Worm (Caenorhabditis elegans): ENCODE measurements around the gene daf-10.
A peak's percentile ranks its signal among the peaks of the same experiment; 100 is the strongest.

daf-10 gene

DNA sequence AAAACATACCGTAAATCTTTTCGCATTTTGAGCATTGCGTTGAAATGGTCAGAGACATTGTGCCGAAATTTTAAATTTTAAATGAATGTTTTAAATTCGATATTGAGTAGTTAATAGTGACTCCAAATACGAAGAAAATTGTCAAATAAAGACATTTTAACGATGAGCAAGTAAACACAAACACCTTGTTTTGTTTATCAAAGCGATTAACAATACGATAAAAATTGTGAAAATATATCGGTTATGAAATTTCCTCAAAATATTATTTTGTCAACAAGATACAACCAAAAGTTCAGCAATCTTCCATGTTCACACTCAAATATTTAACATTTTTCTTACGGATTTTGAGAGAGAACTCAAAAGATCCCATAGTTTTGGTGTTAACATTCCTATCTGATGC is 8.3 kb upstream of the daf-10 start, which contains the start of gene F23B2.10:
F23B2.10 (minus strand) TSS at position 101 of the 400 bp plus-strand sequence.
- TF ChIP-seq egl-5 (tag; optimal IDR thresholded peaks at IDR 0.05) (no peak), nhr-237 (tag; optimal IDR thresholded peaks at IDR 0.05) (no peak), nhr-23 (tag; optimal IDR thresholded peaks at IDR 0.05) (no peak), nhr-12 (tag; optimal IDR thresholded peaks at IDR 0.05) (no peak), ZK546.5 (tag; optimal IDR thresholded peaks at IDR 0.05) (no peak), nfya-1 (tag; optimal IDR thresholded peaks at IDR 0.05; ENCODE audit: insufficient read depth) (no peak), hmg-11 (tag; optimal IDR thresholded peaks at IDR 0.05) (no peak), ztf-11 (tag; optimal IDR thresholded peaks at IDR 0.05) (no peak), lin-39 (tag; optimal IDR thresholded peaks at IDR 0.05) (no peak), ceh-9 (tag; optimal IDR thresholded peaks at IDR 0.05) (no peak), pqm-1 (tag; optimal IDR thresholded peaks at IDR 0.05) (no peak), ceh-28 (tag; optimal IDR thresholded peaks at IDR 0.05) (no peak), R02D3.7 (tag; optimal IDR thresholded peaks at IDR 0.05) (no peak), aly-2 (tag; optimal IDR thresholded peaks at IDR 0.05) (no peak)

DNA sequence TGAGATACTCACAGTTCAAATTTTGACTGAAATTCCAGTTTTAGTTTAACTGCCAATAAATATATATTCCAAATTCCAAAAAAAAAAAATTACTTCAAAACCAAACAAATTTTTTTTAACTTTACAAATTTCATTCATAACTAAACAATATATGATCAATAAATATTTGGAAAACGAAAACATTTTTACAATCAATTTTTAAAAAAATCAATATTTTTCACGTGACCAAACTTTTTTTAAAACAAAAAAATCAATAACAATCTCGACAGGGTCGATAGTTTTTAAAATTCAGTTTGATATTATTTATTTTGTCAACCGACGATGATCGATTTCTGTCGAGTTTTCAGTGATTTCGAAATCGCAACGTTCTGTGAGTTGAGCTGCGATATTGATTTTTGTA is 4.2 kb upstream of the daf-10 start, which contains the start of gene F23B2.7:
F23B2.7 (plus strand) TSS at position 301 of the 400 bp plus-strand sequence.
- TF ChIP-seq egl-5 (tag; optimal IDR thresholded peaks at IDR 0.05) (no peak), ztf-4 (tag; optimal IDR thresholded peaks at IDR 0.05) (no peak), unc-39 (tag; optimal IDR thresholded peaks at IDR 0.05) (no peak), nhr-23 (tag; optimal IDR thresholded peaks at IDR 0.05) (no peak), mdl-1 (tag; optimal IDR thresholded peaks at IDR 0.05) (no peak)

DNA sequence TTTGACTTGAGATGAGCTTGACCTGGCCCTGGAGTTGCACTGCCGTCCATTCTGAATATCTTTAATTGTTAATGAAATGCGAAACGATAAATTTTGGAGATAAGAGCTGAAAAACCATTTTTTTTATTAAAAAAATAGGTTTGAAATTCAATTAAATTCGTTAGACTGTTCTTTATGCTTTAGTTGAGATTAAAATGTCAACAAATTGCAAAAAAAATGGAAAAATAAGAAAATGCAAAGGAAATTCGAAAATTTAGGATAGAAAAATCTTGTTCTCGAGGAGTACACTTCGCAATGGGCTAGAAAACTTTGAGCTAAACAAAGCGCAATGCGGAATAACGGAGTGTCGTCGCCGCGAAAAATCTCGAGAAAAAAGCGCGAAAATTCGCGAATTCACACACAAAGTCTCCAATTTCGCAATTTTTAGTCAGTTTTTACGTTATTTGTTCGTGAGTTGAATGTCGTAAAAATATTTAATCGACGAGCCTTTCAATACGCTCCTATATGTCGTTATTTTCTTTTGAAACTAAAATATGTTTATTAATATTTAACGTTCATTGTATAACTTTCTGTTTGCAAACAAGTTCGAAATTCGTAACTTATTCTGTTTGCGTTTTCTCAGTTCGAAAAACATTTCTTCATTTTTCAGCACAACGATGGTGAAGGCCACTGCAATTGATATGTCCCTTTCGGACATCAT is 958 bp upstream of the daf-10 start, which contains the start of the genes rpb-12 and aly-2:
rpb-12 (minus strand) TSS at position 51 of the 700 bp plus-strand sequence.
aly-2 (plus strand) TSS at position 650 of the 700 bp plus-strand sequence.
- peak; percentile 21 for TF ChIP-seq snpc-4 (tag; optimal IDR thresholded peaks at IDR 0.05)
- TF ChIP-seq unc-39 (tag; optimal IDR thresholded peaks at IDR 0.05) = no peak
- peak; percentile 19 for TF ChIP-seq egl-5 (tag; optimal IDR thresholded peaks at IDR 0.05)
- no peak for TF ChIP-seq nfya-1 (tag; optimal IDR thresholded peaks at IDR 0.05; ENCODE audit: insufficient read depth)
- TF ChIP-seq lin-39 (tag; optimal IDR thresholded peaks at IDR 0.05) = peak; percentile 62
- TF ChIP-seq elt-3 (tag; optimal IDR thresholded peaks at IDR 0.05) = no peak
- no peak for TF ChIP-seq nhr-12 (tag; optimal IDR thresholded peaks at IDR 0.05)
- no peak for TF ChIP-seq ceh-9 (tag; optimal IDR thresholded peaks at IDR 0.05)
- TF ChIP-seq lin-15B (tag; optimal IDR thresholded peaks at IDR 0.05) = peak; percentile 89
- no peak for TF ChIP-seq ztf-4 (tag; optimal IDR thresholded peaks at IDR 0.05)
- TF ChIP-seq nhr-11 (tag; optimal IDR thresholded peaks at IDR 0.05) = no peak
- no peak for TF ChIP-seq nhr-237 (tag; optimal IDR thresholded peaks at IDR 0.05)
- TF ChIP-seq nhr-76 (tag; optimal IDR thresholded peaks at IDR 0.05) = no peak
- TF ChIP-seq nhr-23 (tag; optimal IDR thresholded peaks at IDR 0.05) = no peak
- TF ChIP-seq elt-1 (tag; optimal IDR thresholded peaks at IDR 0.05) = no peak
- peak; percentile 37 for TF ChIP-seq elt-2 (tag; optimal IDR thresholded peaks at IDR 0.05)
- TF ChIP-seq pha-4 (tag; optimal IDR thresholded peaks at IDR 0.05) = peak; percentile 80
- TF ChIP-seq R02D3.7 (tag; optimal IDR thresholded peaks at IDR 0.05) = no peak
- no peak for TF ChIP-seq ceh-82 (tag; optimal IDR thresholded peaks at IDR 0.05)
- no peak for TF ChIP-seq mml-1 (tag; optimal IDR thresholded peaks at IDR 0.05)
- TF ChIP-seq hmg-11 (tag; optimal IDR thresholded peaks at IDR 0.05) = peak; percentile 71
- no peak for TF ChIP-seq nhr-28 (tag; optimal IDR thresholded peaks at IDR 0.05)
- no peak for TF ChIP-seq eor-1 (tag; optimal IDR thresholded peaks at IDR 0.05)
- no peak for TF ChIP-seq tbx-2 (tag; optimal IDR thresholded peaks at IDR 0.05)
- peak; percentile 23 for TF ChIP-seq pqm-1 (tag; optimal IDR thresholded peaks at IDR 0.05)
- TF ChIP-seq ztf-11 (tag; optimal IDR thresholded peaks at IDR 0.05) = no peak
- TF ChIP-seq lsy-12 (tag; optimal IDR thresholded peaks at IDR 0.05) = no peak
- no peak for TF ChIP-seq sea-2 (GFP tag; optimal IDR thresholded peaks at IDR 0.05)
- peak; percentile 21 for TF ChIP-seq nhr-25 (tag; optimal IDR thresholded peaks at IDR 0.05)
- TF ChIP-seq fkh-10 (GFP tag; optimal IDR thresholded peaks at IDR 0.05) = no peak
- peak; percentile 5 for TF ChIP-seq jun-1 (tag; optimal IDR thresholded peaks at IDR 0.05)
- no peak for TF ChIP-seq aly-2 (tag; optimal IDR thresholded peaks at IDR 0.05)
- TF ChIP-seq zag-1 (tag; optimal IDR thresholded peaks at IDR 0.05) = no peak

DNA sequence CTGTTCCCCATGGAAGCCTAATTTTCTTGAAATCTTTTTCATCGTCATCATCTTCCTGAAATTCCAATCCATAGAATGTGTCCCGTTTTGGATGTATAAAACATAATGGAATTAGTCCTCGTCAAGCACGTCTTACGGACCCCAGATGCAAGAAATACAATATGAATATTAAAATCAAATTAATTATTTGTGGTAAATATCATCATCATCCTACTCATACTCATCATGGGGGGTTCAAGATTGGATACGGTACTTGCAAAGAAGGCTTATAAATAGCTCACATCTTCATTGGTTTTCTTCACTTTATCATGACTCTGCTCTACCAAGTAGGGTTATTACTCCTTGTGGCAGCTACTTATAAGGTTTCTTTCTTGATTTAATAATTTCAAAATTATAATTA is 1.6 kb downstream of the daf-10 start, which contains the start of gene flp-1:
flp-1 (plus strand) TSS at position 301 of the 400 bp plus-strand sequence.
- TF ChIP-seq nhr-25 (tag; optimal IDR thresholded peaks at IDR 0.05) (no peak), hmg-11 (tag; optimal IDR thresholded peaks at IDR 0.05) (no peak), daf-12 (tag; optimal IDR thresholded peaks at IDR 0.05) (no peak), egl-27 (tag; optimal IDR thresholded peaks at IDR 0.05) (no peak), nhr-237 (tag; optimal IDR thresholded peaks at IDR 0.05) (no peak)

Measured in whole organism, L3 larva.